Fruit fly (Drosophila melanogaster): Measurements from ENCODE around the gene CG33259.

DNA sequence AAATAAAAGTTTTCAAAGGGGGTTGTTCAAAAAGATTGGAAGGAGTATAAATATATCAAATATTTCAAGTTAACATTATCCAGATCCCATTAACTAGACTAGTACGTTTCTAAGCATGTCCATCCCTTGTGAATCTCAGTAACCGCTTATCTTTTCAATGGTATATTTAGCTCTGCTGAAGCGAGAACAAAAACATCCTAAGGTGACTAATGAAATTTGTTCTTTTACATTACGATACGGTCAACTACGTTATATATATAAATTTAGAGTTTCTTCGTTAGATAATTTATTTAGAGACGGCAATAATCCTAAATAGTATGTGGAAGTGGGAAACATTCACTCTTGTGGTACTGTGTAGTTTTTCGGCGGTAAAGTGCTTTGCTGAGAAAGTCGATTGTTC, at the start of gene CG33259:
- TF ChIP-seq fd64A (GFP tag; optimal IDR thresholded peaks at IDR 0.05) (no peak), zfh2 (GFP tag; optimal IDR thresholded peaks at IDR 0.05) (no peak), zen (tag; optimal IDR thresholded peaks at IDR 0.05) (no peak), Ravus (GFP tag; IDR thresholded peaks at IDR 0.05) (no peak), insv (GFP tag; optimal IDR thresholded peaks at IDR 0.05) (no peak), ara (GFP tag; IDR thresholded peaks at IDR 0.05) (no peak), wek (GFP tag; optimal IDR thresholded peaks at IDR 0.05) (no peak)
